Fruit fly (Drosophila melanogaster) whole organism, prepupa: ENCODE measurements around the gene Acp36DE.

ENCODE experiments used
- CG10631 ChIP-seq: fragments of 200-800 bp; sonication (Bioruptor generic); optimal IDR thresholded peaks from 2 replicates; lab custom pipeline; 2016; ENCODE audit warnings: missing biosample characterization, missing genetic modification characterization
- CG6854 ChIP-seq: fragments of 200-800 bp; sonication (Bioruptor generic); optimal IDR thresholded peaks from 2 replicates; lab custom pipeline; 2017; ENCODE audit warnings: missing biosample characterization, mild to moderate bottlenecking, missing genetic modification characterization
- Lpt ChIP-seq: fragments of 200-800 bp; sonication (Bioruptor generic); optimal IDR thresholded peaks from 3 replicates; lab custom pipeline; 2016; ENCODE audit warnings: missing biosample characterization, missing genetic modification characterization
- spab ChIP-seq: fragments of 200-800 bp; sonication (Bioruptor generic); optimal IDR thresholded peaks from 2 replicates; lab custom pipeline; 2017; ENCODE audit warnings: missing biosample characterization, mild to moderate bottlenecking, missing genetic modification characterization, missing genetic modification reagents

- TF ChIP-seq Lpt (GFP tag; lab: Kevin White, UChicago) (no peak), CG10631 (no peak), CG6854 (no peak), spab (GFP tag; lab: Kevin White, UChicago) (no peak)
Measured at dm6 chr2L:18358928-18359327, at the start of gene Acp36DE.
